Fruit fly (Drosophila melanogaster): ENCODE results near the gene CG14658.

DNA sequence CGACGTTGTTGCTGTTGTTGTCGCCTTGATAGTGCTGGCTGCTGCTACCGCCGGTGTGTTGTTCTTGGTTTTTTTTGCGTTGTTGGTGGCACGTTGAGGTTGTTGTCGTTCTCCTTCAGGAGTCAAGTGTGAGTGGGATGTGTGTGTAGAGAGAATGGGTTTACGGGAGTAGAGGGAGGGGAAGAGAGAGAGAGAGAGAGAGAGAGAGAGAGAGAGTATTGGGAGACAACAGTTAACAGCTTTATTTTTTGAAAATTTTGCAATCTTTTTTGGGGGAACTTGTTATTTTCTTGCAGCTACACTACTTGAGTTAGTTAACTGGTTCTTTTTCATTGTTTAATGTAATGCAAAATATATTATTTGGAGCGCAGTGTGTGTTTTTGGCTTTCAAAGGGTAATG lies 32.7 kb downstream of the CG14658 start:
- no peak for TF ChIP-seq kay (GFP tag; ENCODE audit: borderline replicate concordance)
- TF ChIP-seq CG1620 (GFP tag; optimal IDR thresholded peaks at IDR 0.05): no peak
- TF ChIP-seq CG7045 (GFP tag; optimal IDR thresholded peaks at IDR 0.05): no peak
- TF ChIP-seq CG5204 (GFP tag; optimal IDR thresholded peaks at IDR 0.05): no peak
- no peak for TF ChIP-seq cnc (optimal IDR thresholded peaks at IDR 0.05)
- TF ChIP-seq CG11617 (GFP tag; optimal IDR thresholded peaks at IDR 0.05): no peak
- TF ChIP-seq tj (GFP tag; optimal IDR thresholded peaks at IDR 0.05): no peak
- no peak for TF ChIP-seq ovo (GFP tag; optimal IDR thresholded peaks at IDR 0.05)
- no peak for TF ChIP-seq cic (GFP tag; optimal IDR thresholded peaks at IDR 0.05)

Data from whole organism, adult.